Fruit fly (Drosophila melanogaster): ENCODE results near the gene CG10222.

- TF ChIP-seq cic (GFP tag; optimal IDR thresholded peaks at IDR 0.05) (no peak), tj (GFP tag; optimal IDR thresholded peaks at IDR 0.05) (no peak), ovo (GFP tag; optimal IDR thresholded peaks at IDR 0.05) (no peak), CG33017 (tag; optimal IDR thresholded peaks at IDR 0.05) (no peak), cnc (optimal IDR thresholded peaks at IDR 0.05) (no peak), bab1 (GFP tag; optimal IDR thresholded peaks at IDR 0.05) (no peak), Clk (GFP tag; optimal IDR thresholded peaks at IDR 0.05) (no peak), toe (GFP tag; optimal IDR thresholded peaks at IDR 0.05) (no peak), CG1620 (GFP tag; optimal IDR thresholded peaks at IDR 0.05) (no peak), pad (GFP tag; optimal IDR thresholded peaks at IDR 0.05) (no peak), CG12768 (GFP tag; optimal IDR thresholded peaks at IDR 0.05) (no peak), CG11617 (GFP tag; optimal IDR thresholded peaks at IDR 0.05) (no peak), CG7045 (GFP tag; optimal IDR thresholded peaks at IDR 0.05) (no peak)
These were observed 14.3 kb upstream of the CG10222 start, which contains the start of gene CG14105 for dm6 chr3L:13426573-13426972.

Data from whole organism, adult.